Worm (Caenorhabditis elegans): ENCODE results near the gene emb-5.

DNA sequence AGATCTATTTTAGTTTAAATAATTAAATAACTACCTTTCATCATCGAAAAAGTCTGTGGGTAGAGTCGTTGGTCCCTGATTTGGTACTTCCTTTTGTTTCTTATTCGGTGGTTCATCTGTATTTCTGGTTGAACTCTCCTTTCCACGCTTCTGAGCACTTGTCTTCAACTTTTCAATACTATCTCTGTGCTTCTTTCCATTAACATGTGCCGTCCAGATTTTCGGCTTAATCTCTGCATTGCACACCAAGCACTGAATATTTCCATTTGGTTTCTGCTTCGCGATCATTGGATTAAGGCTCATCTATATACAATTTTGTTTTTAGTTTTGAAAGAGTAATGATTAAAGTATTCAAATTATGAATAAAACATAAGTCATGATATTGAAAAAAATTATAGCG is 20.5 kb downstream of the emb-5 start, which contains the start of gene sel-13:
- no peak for TF ChIP-seq ztf-11 (tag; optimal IDR thresholded peaks at IDR 0.05)
- TF ChIP-seq pha-4 (tag; optimal IDR thresholded peaks at IDR 0.05) = no peak
- TF ChIP-seq mls-2 (tag; optimal IDR thresholded peaks at IDR 0.05) = no peak
- TF ChIP-seq unc-62 (GFP tag; optimal IDR thresholded peaks at IDR 0.05) = no peak
- TF ChIP-seq ceh-39 (tag; optimal IDR thresholded peaks at IDR 0.05) = no peak
- TF ChIP-seq unc-39 (tag; optimal IDR thresholded peaks at IDR 0.05) = no peak
- no peak for TF ChIP-seq nhr-12 (tag; optimal IDR thresholded peaks at IDR 0.05)
- TF ChIP-seq nhr-76 (tag; optimal IDR thresholded peaks at IDR 0.05) = no peak
- TF ChIP-seq blmp-1 (tag; optimal IDR thresholded peaks at IDR 0.05) = no peak
- TF ChIP-seq lsy-2 (tag; optimal IDR thresholded peaks at IDR 0.05) = no peak
- no peak for TF ChIP-seq nhr-237 (tag; optimal IDR thresholded peaks at IDR 0.05)
- TF ChIP-seq nhr-28 (tag; optimal IDR thresholded peaks at IDR 0.05) = no peak
